Worm (Caenorhabditis elegans): ENCODE results near the gene F07E5.8.
"Not testable (repeated sequence)": the region's sequence is repeated elsewhere in the genome, so short reads cannot be mapped to it uniquely, and the experiment has no call there.

Gene F07E5.8

DNA sequence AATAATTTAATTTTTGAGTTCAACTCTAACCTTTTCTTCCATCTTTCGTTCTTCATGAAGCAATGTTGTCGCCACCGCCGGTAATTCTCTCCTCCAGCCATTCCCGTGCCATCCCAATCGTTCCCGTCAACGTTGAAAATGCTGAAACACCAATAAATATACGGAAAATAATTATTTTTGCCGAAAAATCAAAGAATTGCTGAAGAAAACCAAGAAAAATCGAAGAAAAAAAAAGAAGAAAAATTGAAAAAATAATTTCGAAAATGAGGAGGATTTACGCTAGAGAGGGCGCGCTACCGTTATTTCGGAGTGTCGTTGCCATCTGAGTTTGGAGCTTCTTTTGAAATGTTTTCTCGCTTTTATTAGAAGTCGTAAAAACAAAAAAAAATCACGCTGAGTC lies 51.9 kb downstream of the F07E5.8 start, which contains the start of gene cya-2:
Gene cya-2 (minus strand): TSS at position 101 of the 400 bp plus-strand sequence.
- not testable (repeated sequence) for TF ChIP-seq ceh-82 (tag; optimal IDR thresholded peaks at IDR 0.05); dpl-1 (GFP tag; optimal IDR thresholded peaks at IDR 0.05); aly-2 (tag; optimal IDR thresholded peaks at IDR 0.05)

All from whole organism, L1 larva.